Fruit fly (Drosophila melanogaster): ENCODE results near the gene RAF2.

- TF ChIP-seq pan (optimal IDR thresholded peaks at IDR 0.05) = no peak
- TF ChIP-seq psq (optimal IDR thresholded peaks at IDR 0.05) = no peak
- no peak for TF ChIP-seq EcR (GFP tag; optimal IDR thresholded peaks at IDR 0.05)
Observed at dm6 chr3L:16417024-16417423, 30.9 kb downstream of the RAF2 start, which contains the start of gene GluRS-m.

Data from whole organism.